Fruit fly (Drosophila melanogaster) whole organism: Measurements from ENCODE around the gene kmg.
A peak's percentile ranks its signal among the peaks of the same experiment; 100 is the strongest.

Source experiments
- CG8478 ChIP-seq: fragments of >200 bp; optimal IDR thresholded peaks from 2 replicates; lab custom pipeline; 2018; ENCODE audit warnings: inconsistent platforms
- Dll ChIP-seq: fragments of >200 bp; optimal IDR thresholded peaks from 2 replicates; lab custom pipeline; 2017
- EcR ChIP-seq, 2 experiments: fragments of >200 bp; optimal IDR thresholded peaks; 2 replicates each; lab custom pipeline; 2017; ENCODE audit warnings: missing biosample characterization in 2 of 2, missing genetic modification characterization in 2 of 2, missing genetic modification reagents in 2 of 2
- pan ChIP-seq: fragments of >200 bp; optimal IDR thresholded peaks from 2 replicates; lab custom pipeline; 2017
- psq ChIP-seq: fragments of >200 bp; optimal IDR thresholded peaks from 2 replicates; lab custom pipeline; 2017
- usp ChIP-seq: fragments of >200 bp; optimal IDR thresholded peaks from 2 replicates; lab custom pipeline; 2017; ENCODE audit warnings: missing biosample characterization, missing genetic modification characterization, mixed read lengths

The kmg gene

DNA sequence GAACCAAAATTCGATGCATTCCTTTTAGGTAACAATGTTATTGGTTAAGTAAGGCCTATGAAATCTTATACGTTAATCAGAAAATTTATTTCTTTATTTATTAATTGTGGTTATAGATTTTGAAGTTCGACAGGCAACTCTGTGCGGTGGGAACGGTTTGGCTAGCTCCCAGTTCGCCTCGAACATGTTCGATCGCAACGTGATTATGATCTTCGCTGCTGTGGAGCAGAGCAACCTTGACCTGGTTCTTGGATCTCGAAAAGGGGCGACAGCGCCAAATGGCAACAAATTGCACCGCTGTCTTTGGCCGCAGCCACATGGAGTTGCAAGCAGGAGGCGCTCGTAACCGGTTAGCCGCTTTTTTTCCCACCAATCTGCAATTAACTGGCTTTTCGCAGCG is 6.0 kb upstream of the kmg start:
- TF ChIP-seq psq (lab: Kevin White, UChicago) (no peak), CG8478 (lab: Kevin White, UChicago) (no peak), usp (no peak), Dll (no peak), pan (lab: Kevin White, UChicago) (no peak), EcR (GFP tag; optimal IDR thresholded peaks at IDR 0.05; lab: Kevin White, UChicago) (no peak)

DNA sequence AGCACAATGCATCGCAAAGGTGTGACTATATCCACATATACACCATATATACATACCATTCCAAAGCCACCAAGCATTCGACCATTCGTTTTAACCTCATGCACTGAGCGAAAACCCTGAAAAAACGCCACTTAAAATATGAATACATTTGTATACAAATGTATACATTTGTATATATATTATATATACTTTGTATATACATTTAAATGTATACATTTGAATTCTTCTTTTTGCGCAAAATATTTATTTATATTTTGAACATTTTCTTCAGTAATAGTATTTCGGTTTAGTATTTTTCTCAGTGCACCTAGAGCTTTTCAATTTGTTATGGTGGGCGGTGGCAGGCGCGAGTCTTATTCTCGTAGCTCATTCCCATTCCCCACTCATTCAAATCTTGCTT is 4.0 kb upstream of the kmg start:
- no peak for TF ChIP-seq EcR (GFP tag; optimal IDR thresholded peaks at IDR 0.05; lab: Kevin White, UChicago)
- no peak for TF ChIP-seq Dll
- TF ChIP-seq pan (lab: Kevin White, UChicago) = no peak
- TF ChIP-seq psq (lab: Kevin White, UChicago) = no peak
- TF ChIP-seq CG8478 (lab: Kevin White, UChicago) = no peak
- TF ChIP-seq usp = no peak

DNA sequence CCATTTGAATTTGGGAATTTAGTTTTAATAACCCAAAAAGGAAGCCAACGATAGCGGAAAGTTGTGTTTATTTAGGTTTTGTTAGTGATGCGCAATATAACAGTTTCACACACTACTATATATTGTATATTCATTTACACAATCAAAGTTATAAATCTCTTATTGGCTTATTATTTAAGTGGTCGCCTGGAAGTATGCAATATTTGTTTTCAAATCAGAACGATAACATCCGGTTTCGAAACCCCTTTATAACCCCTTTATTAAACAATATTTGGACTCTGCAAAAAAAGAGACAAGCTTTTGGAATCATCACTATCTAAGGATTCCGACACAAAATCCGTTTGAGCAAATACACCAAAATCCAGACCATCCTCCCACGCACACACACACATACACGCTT is 2.4 kb upstream of the kmg start:
- TF ChIP-seq CG8478 (lab: Kevin White, UChicago) (no peak), Dll (no peak), usp (no peak), pan (lab: Kevin White, UChicago) (no peak), EcR (GFP tag; optimal IDR thresholded peaks at IDR 0.05; lab: Kevin White, UChicago) (no peak), psq (lab: Kevin White, UChicago) (no peak)

DNA sequence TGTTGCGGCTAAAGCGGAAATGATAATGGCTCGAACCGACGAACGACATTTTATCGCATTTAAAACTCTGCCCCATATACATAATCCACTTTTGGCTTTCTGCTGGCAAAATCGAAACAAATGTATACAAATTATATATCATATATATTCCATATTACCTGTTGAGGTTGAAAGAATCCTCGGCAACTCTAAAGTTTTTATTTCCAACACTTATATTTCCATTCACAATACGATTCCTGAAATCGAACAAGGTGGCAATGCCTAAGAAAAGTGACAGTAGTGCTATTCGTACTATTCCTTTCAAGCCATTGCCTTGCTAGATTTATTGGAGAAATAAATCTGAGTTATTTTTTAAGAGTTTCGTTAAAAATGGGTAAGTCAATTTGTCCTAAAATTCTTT is 1.8 kb upstream of the kmg start, which contains the start of gene Pk34A:
Gene Pk34A (plus strand): TSS at position 301 of the 400 bp plus-strand sequence.
- TF ChIP-seq pan (lab: Kevin White, UChicago) (no peak), Dll (no peak), psq (lab: Kevin White, UChicago) (no peak), CG8478 (lab: Kevin White, UChicago) (no peak), EcR (GFP tag; optimal IDR thresholded peaks at IDR 0.05; lab: Kevin White, UChicago) (no peak), usp (no peak)

DNA sequence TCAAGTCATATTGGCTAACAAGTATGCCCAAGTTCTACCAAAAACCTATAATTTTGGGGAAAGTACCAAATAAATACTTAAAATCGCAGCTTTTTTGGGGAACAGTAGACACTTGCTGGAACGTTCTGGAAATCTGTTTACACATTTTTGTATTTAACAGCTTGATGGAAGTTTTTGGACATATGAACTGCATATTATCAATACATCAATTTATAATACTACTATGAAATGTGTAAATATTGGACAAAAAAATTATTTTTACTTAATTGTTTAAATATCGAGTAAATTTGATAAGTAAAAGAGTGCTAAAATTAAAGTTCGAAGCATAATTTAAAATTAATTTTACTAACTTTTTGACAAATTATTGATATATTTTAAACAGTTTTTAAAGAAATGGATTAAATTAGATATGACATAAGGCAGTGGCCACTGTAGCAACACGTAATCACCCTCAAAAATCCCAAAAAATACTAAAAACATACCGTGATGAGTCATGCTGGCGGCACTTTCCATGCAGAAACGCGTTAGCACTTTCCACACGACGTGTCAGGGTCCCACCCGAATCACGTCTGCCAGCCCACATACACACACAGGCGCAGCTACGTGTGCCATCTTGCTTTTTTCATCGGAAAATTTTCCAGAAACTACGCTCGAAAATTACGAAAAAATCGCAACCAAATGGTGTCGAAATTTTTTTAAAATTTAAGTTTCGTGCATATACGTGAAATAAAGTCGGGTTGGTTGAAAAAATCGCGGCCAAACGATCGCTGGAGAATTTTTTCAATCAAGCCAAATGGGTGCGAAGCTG is 4.9 kb downstream of the kmg start, which contains the start of gene Sirt1:
Gene Sirt1 (plus strand): TSS at position 571 of the 808 bp plus-strand sequence.
- no peak for TF ChIP-seq EcR (GFP tag; optimal IDR thresholded peaks at IDR 0.05; lab: Kevin White, UChicago)
- TF ChIP-seq pan (lab: Kevin White, UChicago) = no peak
- no peak for TF ChIP-seq CG8478 (lab: Kevin White, UChicago)
- TF ChIP-seq Dll = no peak
- TF ChIP-seq usp = no peak
- TF ChIP-seq psq (lab: Kevin White, UChicago) = no peak

DNA sequence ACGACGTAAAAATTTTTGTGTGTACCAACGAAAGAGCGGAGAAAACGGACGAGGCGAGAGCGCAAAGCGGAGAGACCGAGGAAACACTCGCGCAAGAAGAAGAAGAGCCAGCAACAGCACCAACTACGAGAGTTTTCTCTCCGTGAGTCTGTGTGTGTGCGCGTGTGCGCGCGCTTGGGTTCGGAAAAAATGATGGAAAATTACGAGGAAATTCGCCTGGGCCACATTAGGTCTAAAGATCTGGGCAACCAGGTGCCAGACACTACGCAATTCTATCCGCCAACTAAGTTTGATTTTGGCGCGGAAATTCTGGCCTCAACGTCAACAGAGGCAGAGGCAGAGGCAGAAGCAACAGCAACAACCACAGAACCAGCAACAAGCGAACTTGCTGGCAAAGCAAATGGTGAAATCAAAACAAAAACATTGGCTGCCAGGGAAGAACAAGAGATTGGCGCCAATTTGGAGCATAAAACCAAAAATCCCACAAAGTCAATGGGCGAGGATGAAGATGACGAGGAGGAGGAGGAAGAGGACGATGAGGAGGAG is 5.5 kb downstream of the kmg start, which contains the start of gene DnaJ-H:
Gene DnaJ-H (minus strand): TSS at position 271 of the 546 bp plus-strand sequence.
- no peak for TF ChIP-seq CG8478 (lab: Kevin White, UChicago)
- no peak for TF ChIP-seq Dll
- TF ChIP-seq EcR (GFP tag; optimal IDR thresholded peaks at IDR 0.05; lab: Kevin White, UChicago) = no peak
- TF ChIP-seq psq (lab: Kevin White, UChicago) = peak; percentile 30
- no peak for TF ChIP-seq pan (lab: Kevin White, UChicago)
- TF ChIP-seq usp = no peak

DNA sequence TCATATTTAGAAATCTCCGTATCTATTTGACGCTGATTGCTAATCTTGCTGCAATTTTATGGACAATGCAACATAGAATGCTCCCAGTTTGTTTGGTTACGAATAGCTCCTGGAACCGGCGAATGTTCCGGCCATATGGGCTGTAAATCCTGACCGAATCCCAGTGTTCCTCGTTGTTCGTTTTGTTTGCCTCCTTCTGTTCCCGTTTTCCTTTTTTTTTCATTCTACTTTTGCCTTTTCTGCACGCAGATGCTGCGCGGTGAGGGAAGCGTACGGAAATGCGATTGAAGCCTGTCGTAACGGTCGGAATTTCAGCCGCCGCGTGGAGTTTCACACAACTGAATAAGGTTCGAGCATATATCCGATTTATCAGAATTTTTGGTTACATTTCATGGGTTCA is 15.8 kb downstream of the kmg start, which contains the start of gene CG43925:
Gene CG43925 (plus strand): TSS at position 301 of the 400 bp plus-strand sequence.
- no peak for TF ChIP-seq usp
- no peak for TF ChIP-seq Dll
- TF ChIP-seq psq (lab: Kevin White, UChicago) = no peak
- TF ChIP-seq pan (lab: Kevin White, UChicago) = no peak
- TF ChIP-seq EcR (GFP tag; optimal IDR thresholded peaks at IDR 0.05; lab: Kevin White, UChicago) = no peak
- no peak for TF ChIP-seq CG8478 (lab: Kevin White, UChicago)

DNA sequence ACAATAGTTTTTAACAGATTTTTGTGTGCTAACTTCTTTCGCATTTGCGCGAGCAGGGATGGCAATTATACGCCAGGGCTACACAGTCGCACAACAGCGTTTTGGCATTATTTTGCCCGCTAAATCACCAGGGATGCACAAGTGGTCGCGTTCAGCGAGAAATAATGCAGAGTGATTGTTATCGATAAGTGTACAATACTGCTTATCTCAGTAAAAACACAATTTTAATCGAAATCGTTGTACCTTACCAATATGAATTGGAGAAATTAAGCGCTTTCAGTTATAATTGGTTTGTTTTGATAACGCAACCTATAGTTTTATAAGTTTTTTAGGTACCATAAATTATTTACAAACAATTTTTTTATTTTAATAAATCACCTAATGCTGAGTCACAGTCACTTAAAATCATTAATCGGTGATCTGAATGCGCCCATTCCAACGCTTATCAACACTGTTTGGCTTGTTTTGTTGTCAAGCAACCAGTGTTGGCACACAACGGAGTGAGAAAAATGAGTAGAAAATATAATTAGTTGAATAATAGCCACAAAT is 16.4 kb downstream of the kmg start, which contains the start of the genes Sfmbt and CG5439:
Gene Sfmbt (minus strand): TSS at position 85 of the 549 bp plus-strand sequence.
Gene CG5439 (plus strand): TSS at position 450 of the 549 bp plus-strand sequence.
- no peak for TF ChIP-seq psq (lab: Kevin White, UChicago)
- no peak for TF ChIP-seq EcR (GFP tag; optimal IDR thresholded peaks at IDR 0.05; lab: Kevin White, UChicago)
- TF ChIP-seq Dll = no peak
- TF ChIP-seq pan (lab: Kevin White, UChicago) = no peak
- TF ChIP-seq CG8478 (lab: Kevin White, UChicago) = no peak
- TF ChIP-seq usp = no peak

DNA sequence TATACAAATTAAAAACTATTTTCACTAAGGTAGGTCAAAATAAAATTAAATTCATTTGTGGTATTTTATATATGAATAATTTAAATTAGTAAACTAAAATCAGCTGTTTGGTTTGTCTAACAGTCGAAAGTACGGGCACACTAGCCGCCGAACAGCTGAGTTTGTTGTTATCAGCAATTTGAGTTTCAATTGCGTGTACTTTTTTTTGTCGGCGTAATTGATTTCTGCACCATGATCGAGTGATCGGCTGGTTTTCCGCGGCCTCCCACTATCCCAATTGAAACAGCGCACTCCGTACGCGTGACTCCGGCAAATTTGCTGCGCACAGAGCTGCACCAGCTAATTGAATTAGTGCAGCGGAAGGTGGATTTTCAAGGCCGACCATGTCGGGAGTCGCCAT is 18.8 kb downstream of the kmg start, which contains the start of gene Alg7:
Gene Alg7 (plus strand): TSS at position 153 of the 400 bp plus-strand sequence.
- TF ChIP-seq usp (no peak), pan (lab: Kevin White, UChicago) (no peak), CG8478 (lab: Kevin White, UChicago) (no peak), EcR (GFP tag; optimal IDR thresholded peaks at IDR 0.05; lab: Kevin White, UChicago) (no peak), Dll (no peak), psq (lab: Kevin White, UChicago) (no peak)

DNA sequence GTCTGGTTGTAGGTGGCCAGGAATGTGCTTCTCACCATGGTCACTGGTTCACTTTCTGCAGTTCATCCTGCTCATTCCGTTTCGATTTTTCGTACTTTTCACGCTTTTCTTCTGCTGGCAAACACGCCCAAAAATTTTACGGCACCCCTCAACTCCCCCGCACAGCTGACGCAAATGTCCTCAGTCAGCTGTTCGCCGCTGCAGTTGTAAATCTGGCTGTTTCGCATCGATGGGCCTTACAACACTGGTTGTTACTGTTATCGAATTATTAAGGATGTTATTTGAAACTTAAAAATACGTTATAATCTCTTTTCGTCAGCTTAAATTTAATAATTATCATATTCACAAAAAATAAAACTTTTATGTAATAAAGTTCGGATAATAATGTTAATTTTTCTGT is 22.1 kb downstream of the kmg start, which contains the start of gene Mgat3:
Gene Mgat3 (minus strand): TSS at position 182 of the 400 bp plus-strand sequence.
- TF ChIP-seq EcR (GFP tag; optimal IDR thresholded peaks at IDR 0.05; lab: Kevin White, UChicago) = no peak
- no peak for TF ChIP-seq psq (lab: Kevin White, UChicago)
- no peak for TF ChIP-seq pan (lab: Kevin White, UChicago)
- no peak for TF ChIP-seq usp
- TF ChIP-seq Dll = no peak
- no peak for TF ChIP-seq CG8478 (lab: Kevin White, UChicago)

DNA sequence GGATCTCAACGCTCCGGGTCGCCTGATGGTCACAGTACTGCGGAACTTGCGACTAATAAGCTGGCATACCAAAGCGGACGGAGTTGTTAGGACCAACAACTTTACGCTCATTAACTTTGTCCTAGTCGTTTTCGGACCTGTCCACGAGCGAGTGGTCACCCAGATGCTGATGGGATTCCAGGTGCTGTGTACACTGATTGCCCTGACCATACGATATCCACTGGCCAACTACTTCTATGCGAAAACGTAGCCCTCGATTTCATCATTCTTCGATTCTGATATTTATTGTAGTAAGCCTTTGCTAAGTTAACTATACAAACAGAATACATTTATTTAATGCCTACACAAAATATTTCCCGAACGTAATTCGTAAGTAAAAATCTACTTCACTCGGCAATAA is 22.8 kb downstream of the kmg start, which contains the start of gene Rsph1:
Gene Rsph1 (plus strand): TSS at position 301 of the 400 bp plus-strand sequence.
- TF ChIP-seq Dll (no peak), psq (lab: Kevin White, UChicago) (no peak), usp (no peak), CG8478 (lab: Kevin White, UChicago) (no peak), pan (lab: Kevin White, UChicago) (no peak), EcR (GFP tag; optimal IDR thresholded peaks at IDR 0.05; lab: Kevin White, UChicago) (no peak)
